Worm (Caenorhabditis elegans): ENCODE results near the gene srh-123.

DNA sequence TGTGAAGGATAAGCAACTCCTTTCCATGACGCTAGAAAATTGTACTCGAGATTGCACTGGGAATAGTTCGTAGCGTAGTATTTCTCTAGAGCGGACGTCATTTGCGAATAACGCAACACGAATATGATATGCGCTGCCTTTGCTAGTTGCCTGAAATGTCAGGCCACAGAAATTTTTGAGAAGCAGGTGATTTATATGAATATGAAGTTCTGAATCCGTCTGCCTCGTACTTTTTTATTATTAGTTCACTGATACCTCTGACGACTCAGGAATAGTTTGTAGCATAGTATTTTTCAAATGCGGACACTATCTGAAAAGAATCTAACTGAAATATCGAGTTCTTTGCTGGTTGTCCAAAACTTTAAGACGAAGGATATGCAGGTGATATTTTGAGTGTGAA, 22.3 kb downstream of the srh-123 start, which contains the start of gene srh-118:
- no peak for TF ChIP-seq ztf-23 (GFP tag; IDR thresholded peaks at IDR 0.05)
- TF ChIP-seq med-1 (GFP tag; optimal IDR thresholded peaks at IDR 0.05; ENCODE audit: insufficient read depth): no peak
- TF ChIP-seq flt-1 (GFP tag; IDR thresholded peaks at IDR 0.05): no peak

Measured in whole organism, midembryonic.